Fruit fly (Drosophila melanogaster): ENCODE data around the gene ng3.
A peak's percentile ranks its signal among the peaks of the same experiment; 100 is the strongest.

The ng3 gene

DNA sequence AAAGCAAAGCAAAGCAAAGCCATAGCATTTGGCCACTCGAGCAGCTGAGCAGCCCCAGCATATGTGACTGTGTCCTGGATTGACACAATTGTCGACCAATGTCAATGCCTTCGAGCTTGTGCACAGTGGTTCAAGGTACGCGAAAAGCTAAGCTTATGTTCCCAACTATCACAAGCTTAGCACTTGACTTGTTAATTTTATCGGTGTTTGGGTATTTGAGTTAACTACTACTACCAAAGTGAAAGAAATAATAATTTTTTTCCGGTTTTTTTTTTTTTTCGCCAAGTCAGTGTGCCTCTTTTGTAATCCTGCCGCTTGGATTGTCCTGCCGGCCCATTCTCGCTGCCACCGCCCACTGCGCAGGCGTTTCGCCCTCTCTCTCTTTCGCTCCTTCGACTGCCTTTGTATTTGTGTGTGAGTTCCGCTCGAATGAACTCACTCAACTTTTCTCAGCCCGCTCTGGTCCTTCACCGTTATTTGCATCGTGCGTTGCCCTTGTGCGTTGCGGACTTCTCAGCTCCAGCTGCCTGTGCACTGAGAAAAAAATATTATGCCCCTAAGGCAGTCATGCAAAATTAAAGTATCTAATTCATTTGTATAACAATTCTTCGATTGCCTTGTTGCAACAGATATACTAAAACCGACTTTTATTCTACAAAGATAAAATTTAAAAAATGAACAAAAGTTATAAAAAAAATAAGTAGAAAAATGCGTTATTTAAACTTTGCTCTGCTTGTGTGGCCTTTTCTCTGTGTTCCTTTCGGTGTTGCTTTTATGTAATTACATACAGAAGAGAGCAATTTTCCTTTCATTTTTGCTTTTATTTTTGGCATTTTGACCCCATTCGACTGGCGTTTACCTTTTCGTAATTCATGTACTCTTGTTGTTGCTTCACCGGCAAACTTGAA, 35.7 kb downstream of the ng3 start (continued):
- TF ChIP-seq CG17912 (GFP tag; optimal IDR thresholded peaks at IDR 0.05): no peak
- TF ChIP-seq CG17186 (GFP tag; optimal IDR thresholded peaks at IDR 0.05): no peak
- TF ChIP-seq CG17829 (tag; optimal IDR thresholded peaks at IDR 0.05): no peak
- TF ChIP-seq CG18764 (GFP tag; optimal IDR thresholded peaks at IDR 0.05): peak; percentile 17
- peak; percentile 56 for TF ChIP-seq NC2β (GFP tag; optimal IDR thresholded peaks at IDR 0.05)
- no peak for TF ChIP-seq D (optimal IDR thresholded peaks at IDR 0.05)
- TF ChIP-seq D (GFP tag; optimal IDR thresholded peaks at IDR 0.05): no peak
- TF ChIP-seq CG18262 (tag; optimal IDR thresholded peaks at IDR 0.05): peak; percentile 11
- TF ChIP-seq CHES-1-like (GFP tag; optimal IDR thresholded peaks at IDR 0.05): peak; percentile 12
- TF ChIP-seq Dll (GFP tag; IDR thresholded peaks at IDR 0.05; ENCODE audit: partially characterized antibody): no peak
- peak; percentile 23 for TF ChIP-seq CG10543 (GFP tag; optimal IDR thresholded peaks at IDR 0.05)
- TF ChIP-seq Hand (GFP tag; optimal IDR thresholded peaks at IDR 0.05): peak; percentile 79
- TF ChIP-seq cas (GFP tag; IDR thresholded peaks at IDR 0.05): 0 out of 2 replicates have a peak, but pooled peaks have one; percentile 29
- no peak for TF ChIP-seq CG8478 (optimal IDR thresholded peaks at IDR 0.05)
- TF ChIP-seq Elba2 (GFP tag; optimal IDR thresholded peaks at IDR 0.05): no peak
- TF ChIP-seq CG8388 (GFP tag; optimal IDR thresholded peaks at IDR 0.05): no peak
- TF ChIP-seq sim (GFP tag; IDR thresholded peaks at IDR 0.05): peak; percentile 45; the same call in 1 of the 2 replicates
- peak; percentile 40 for TF ChIP-seq org-1 (GFP tag; optimal IDR thresholded peaks at IDR 0.05)
- TF ChIP-seq sc (optimal IDR thresholded peaks at IDR 0.05): no peak
- TF ChIP-seq sc (GFP tag; optimal IDR thresholded peaks at IDR 0.05): no peak
- no peak for TF ChIP-seq Poxn (GFP tag; IDR thresholded peaks at IDR 0.05)
- no peak for TF ChIP-seq CG4617 (GFP tag; optimal IDR thresholded peaks at IDR 0.05; ENCODE audit: borderline replicate concordance)
- TF ChIP-seq CG16813 (GFP tag; IDR thresholded peaks at IDR 0.05; ENCODE audit: partially characterized antibody): no peak
- no peak; the same call in 1 of the 2 replicates for TF ChIP-seq CG10321 (GFP tag; IDR thresholded peaks at IDR 0.05)
- no peak for TF ChIP-seq abd-A (tag; optimal IDR thresholded peaks at IDR 0.05)
- TF ChIP-seq Lim3 (GFP tag; IDR thresholded peaks at IDR 0.05): no peak
- peak; percentile 89 for TF ChIP-seq lab (GFP tag; optimal IDR thresholded peaks at IDR 0.05)
- TF ChIP-seq CG4854 (GFP tag; optimal IDR thresholded peaks at IDR 0.05): peak; percentile 0
- TF ChIP-seq grau (tag; optimal IDR thresholded peaks at IDR 0.05): peak; percentile 43
- TF ChIP-seq disco-r (GFP tag; optimal IDR thresholded peaks at IDR 0.05): peak; percentile 25
- peak; percentile 47; the same call in 1 of the 2 replicates for TF ChIP-seq CG14667 (GFP tag; IDR thresholded peaks at IDR 0.05)
- TF ChIP-seq tgo (GFP tag; IDR thresholded peaks at IDR 0.05): peak; percentile 61
- TF ChIP-seq CG11247 (GFP tag; IDR thresholded peaks at IDR 0.05): peak; percentile 61
- no peak for TF ChIP-seq tll (GFP tag; optimal IDR thresholded peaks at IDR 0.05)
- TF ChIP-seq ato (GFP tag; IDR thresholded peaks at IDR 0.05; ENCODE audit: partially characterized antibody): no peak
- peak; percentile 62; the same call in 2 of the 3 replicates for TF ChIP-seq CG34422 (GFP tag; IDR thresholded peaks at IDR 0.05)
- TF ChIP-seq CG10462 (GFP tag; optimal IDR thresholded peaks at IDR 0.05): no peak
- TF ChIP-seq CG3065 (GFP tag; optimal IDR thresholded peaks at IDR 0.05): no peak
- no peak for TF ChIP-seq TFAM (GFP tag; optimal IDR thresholded peaks at IDR 0.05)
- TF ChIP-seq HLHmδ (GFP tag; optimal IDR thresholded peaks at IDR 0.05): no peak
- no peak for TF ChIP-seq CG11085 (GFP tag; IDR thresholded peaks at IDR 0.05)
- 0 out of 2 replicates have a peak, but pooled peaks have one; percentile 46 for TF ChIP-seq toy (GFP tag; IDR thresholded peaks at IDR 0.05)
- TF ChIP-seq chn (GFP tag; optimal IDR thresholded peaks at IDR 0.05): peak; percentile 47
- TF ChIP-seq hkb (optimal IDR thresholded peaks at IDR 0.05): no peak
- peak; percentile 81 for TF ChIP-seq hkb (GFP tag; IDR thresholded peaks at IDR 0.05)
- peak; percentile 37 for TF ChIP-seq gcm2 (GFP tag; optimal IDR thresholded peaks at IDR 0.05)
- TF ChIP-seq CG13123 (GFP tag; optimal IDR thresholded peaks at IDR 0.05): no peak
- no peak for TF ChIP-seq CG10565 (GFP tag; optimal IDR thresholded peaks at IDR 0.05)
- TF ChIP-seq schlank (tag; optimal IDR thresholded peaks at IDR 0.05): peak; percentile 32
- peak; percentile 28 for TF ChIP-seq CG33213 (GFP tag; optimal IDR thresholded peaks at IDR 0.05)
